Fruit fly (Drosophila melanogaster) Kc167 (cell line): ENCODE data around the gene CG3527.

Experiments used
- Myc ChIP-seq: fragments of >200 bp; optimal IDR thresholded peaks from 2 replicates; lab custom pipeline; 2017; ENCODE audit warnings: missing external identifiers
- Sin3A ChIP-seq: fragments of >200 bp; optimal IDR thresholded peaks from 2 replicates; lab custom pipeline; 2018; ENCODE audit warnings: missing external identifiers
- h ChIP-seq: fragments of >200 bp; optimal IDR thresholded peaks from 3 replicates; lab custom pipeline; 2018; ENCODE audit warnings: missing external identifiers
- insv ChIP-seq: fragments of >200 bp; optimal IDR thresholded peaks from 3 replicates; lab custom pipeline; 2018; ENCODE audit warnings: missing external identifiers
- psq ChIP-seq: fragments of >200 bp; optimal IDR thresholded peaks from 2 replicates; lab custom pipeline; 2017; ENCODE audit warnings: missing external identifiers
- ttk ChIP-seq: sonication (Bioruptor generic); optimal IDR thresholded peaks from 2 replicates; lab custom pipeline; 2017; ENCODE audit warnings: missing external identifiers

Gene CG3527

DNA sequence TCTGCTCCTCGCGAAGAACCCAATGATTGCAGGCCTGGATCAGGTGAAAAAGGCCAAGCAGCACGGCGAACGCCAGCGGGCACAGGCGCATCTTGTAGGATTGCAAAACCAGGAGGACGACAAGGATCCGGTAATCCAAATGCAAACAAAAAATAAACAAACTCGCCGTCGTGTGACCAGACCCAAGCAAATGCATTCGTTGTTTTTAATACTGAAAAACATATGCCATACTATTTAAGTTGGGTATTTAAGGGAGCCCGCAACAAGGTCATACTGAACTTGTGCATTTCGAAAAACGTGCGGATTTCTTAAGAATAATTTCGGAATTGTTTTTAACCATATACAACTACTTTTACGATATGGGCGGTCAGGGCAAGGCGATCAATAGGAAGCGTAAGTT is at the start of gene CG3527, which contains the start of gene CG11436:
TSS of gene CG3527 (plus strand) at position 257 of the 400 bp plus-strand sequence.
TSS of gene CG11436 (minus strand) at position 162 of the 400 bp plus-strand sequence.
- no peak for TF ChIP-seq psq (lab: Kevin White, UChicago)
- no peak for TF ChIP-seq Sin3A (lab: Kevin White, UChicago)
- no peak for TF ChIP-seq ttk (lab: Kevin White, UChicago)
- no peak for TF ChIP-seq Myc (lab: Kevin White, UChicago)
- no peak for TF ChIP-seq insv (lab: Kevin White, UChicago)
- TF ChIP-seq h (lab: Kevin White, UChicago) = no peak

DNA sequence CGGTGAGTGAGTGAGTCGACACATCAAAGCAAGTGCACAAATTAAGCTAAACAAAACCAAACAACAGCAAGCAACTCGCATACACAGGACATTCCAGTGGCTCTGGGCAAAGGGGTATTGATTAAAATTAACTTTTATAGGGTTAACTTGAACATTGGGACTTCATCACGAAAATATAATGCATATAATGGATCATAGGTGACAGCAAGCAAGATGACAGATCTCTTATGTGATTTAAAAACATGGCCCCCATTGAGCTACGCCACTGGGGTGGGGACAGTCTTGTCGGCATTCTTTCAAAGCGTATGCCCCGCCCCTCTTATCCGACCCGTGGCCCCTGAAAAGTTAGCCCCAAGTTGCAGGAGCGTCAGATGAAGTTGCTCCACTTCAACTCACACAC is 48.2 kb upstream of the CG3527 start:
- TF ChIP-seq psq (lab: Kevin White, UChicago) (no peak), h (lab: Kevin White, UChicago) (no peak)

DNA sequence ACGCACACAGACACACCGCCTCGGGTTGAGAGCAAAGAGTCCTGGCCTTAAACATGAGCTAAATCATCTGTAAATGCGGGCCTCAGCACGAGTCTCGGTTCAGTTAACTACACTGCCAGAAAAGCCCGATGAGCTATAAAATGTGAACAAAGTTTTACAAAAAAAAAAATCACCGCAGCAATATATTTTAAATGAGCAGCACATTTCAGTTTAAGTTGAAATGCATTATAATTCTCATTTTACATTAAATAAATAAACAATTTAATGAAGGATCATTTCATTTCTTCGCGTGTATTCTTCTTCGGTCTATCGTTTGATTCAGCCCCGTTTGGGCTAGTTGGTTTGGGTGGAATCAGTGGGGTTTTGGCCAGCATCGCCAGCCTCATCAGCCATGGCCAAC is 46.5 kb upstream of the CG3527 start:
- TF ChIP-seq psq (lab: Kevin White, UChicago) (no peak), Sin3A (lab: Kevin White, UChicago) (no peak), h (lab: Kevin White, UChicago) (no peak), Myc (lab: Kevin White, UChicago) (no peak), insv (lab: Kevin White, UChicago) (no peak), ttk (lab: Kevin White, UChicago) (no peak)

DNA sequence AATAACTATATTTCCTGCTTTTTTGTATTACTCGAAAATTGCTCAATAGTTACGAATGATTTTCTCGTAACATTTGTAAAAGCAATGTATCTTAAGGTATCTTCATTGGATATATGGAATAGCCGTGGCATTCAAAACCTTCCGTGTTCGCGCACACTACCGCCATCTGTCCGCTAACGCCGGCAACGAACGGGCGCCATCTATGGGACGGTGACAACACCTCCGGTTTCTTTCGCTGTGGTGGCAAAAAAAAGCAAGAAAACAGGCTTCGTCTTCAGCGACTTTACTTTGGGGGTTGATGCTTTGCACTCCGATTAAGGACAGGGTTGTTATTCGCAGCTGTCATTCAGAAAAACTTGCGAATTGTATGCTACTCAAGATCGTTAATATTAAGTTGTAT is 44.7 kb upstream of the CG3527 start:
- TF ChIP-seq Sin3A (lab: Kevin White, UChicago) (no peak), insv (lab: Kevin White, UChicago) (no peak), Myc (lab: Kevin White, UChicago) (no peak), h (lab: Kevin White, UChicago) (no peak), psq (lab: Kevin White, UChicago) (no peak), ttk (lab: Kevin White, UChicago) (no peak)

DNA sequence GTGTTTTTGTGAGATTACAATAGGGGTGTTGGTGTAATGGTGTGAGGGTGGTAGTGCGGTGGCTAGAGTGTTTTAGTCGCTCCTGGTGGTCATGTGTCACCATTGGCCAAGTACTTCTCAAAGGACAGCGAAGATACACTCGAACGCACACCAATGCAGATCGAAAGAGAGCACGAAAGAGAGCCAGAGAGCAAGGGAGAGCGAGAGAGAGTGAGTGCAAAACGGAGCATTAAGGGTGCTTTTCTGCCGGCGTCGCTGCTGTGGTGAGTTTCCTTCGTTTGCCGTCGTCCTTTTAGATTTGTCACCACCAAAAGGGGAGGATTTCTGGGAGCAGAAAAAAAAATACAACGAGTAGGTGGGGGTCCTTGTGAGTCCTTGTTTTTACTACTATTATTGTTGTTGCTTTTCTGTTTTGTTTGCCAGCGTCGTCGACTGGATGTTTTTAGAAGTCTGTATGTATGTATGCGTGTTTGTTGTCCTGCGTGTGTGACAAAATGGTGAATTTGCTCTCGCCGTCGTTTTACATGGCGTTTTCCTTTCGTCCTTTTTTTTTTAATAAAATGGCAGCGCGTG is 43.6 kb upstream of the CG3527 start:
- TF ChIP-seq h (lab: Kevin White, UChicago) (no peak), ttk (lab: Kevin White, UChicago) (no peak), insv (lab: Kevin White, UChicago) (no peak), Sin3A (lab: Kevin White, UChicago) (no peak)

DNA sequence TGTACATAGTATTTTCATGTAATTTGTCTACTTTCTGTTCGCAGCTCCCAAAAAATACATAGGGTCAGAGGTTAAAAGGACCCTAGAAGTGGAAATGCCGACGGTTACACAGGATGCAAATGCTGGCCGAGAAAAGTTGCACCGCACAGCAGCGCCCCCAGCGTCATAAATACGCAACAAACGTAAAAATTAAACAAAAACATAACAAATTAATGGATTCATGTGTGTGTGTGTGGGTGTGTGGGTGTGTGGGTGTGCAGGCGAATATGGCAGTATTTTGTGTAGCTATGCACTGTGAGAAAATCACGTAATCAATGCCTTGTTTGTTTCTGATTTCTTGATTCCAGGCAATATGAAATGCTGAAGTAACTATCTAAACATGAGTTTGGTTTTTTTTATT is 40.2 kb upstream of the CG3527 start:
- TF ChIP-seq ttk (lab: Kevin White, UChicago) (no peak), h (lab: Kevin White, UChicago) (no peak), Sin3A (lab: Kevin White, UChicago) (no peak), Myc (lab: Kevin White, UChicago) (no peak), psq (lab: Kevin White, UChicago) (no peak)

DNA sequence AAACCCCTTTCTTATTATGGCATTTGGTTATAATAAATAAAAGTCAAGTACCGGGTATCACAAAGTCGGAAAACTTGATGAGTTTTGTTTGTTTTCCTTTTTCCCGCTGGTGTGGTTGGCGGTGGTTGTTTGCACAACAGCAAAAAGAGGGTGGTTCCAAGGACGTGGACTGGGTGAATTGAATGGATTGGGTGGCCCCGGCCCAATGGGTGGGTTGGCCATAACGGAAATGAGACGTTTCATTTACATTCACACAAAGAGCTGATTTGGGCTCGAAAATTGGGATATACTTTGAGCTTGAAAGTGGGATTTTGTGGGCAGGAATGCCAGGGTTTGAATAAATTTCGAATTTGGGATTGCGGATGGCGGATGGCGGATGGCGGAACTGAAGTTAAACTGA is 30.9 kb upstream of the CG3527 start:
- TF ChIP-seq psq (lab: Kevin White, UChicago) (no peak), insv (lab: Kevin White, UChicago) (no peak), Sin3A (lab: Kevin White, UChicago) (no peak), ttk (lab: Kevin White, UChicago) (no peak), Myc (lab: Kevin White, UChicago) (no peak), h (lab: Kevin White, UChicago) (no peak)

DNA sequence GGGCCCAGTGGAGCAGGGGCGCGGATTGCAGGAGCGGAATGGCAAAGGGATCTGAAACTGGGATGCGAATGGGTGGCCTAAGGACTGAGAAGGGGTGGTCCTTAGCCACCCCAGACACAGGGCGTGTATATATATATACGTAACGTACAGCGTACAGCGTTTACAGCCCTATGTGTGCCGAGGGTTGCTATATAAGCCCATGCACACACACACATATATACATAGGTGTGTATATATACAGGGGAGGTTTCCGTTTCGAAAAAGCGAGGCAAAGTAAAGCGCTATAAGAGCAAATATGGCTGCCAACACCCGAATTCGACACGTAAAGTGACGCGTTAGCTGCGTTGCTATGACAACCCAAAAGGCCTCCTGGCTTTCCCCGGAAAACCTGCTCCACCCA is 25.0 kb upstream of the CG3527 start:
- TF ChIP-seq insv (lab: Kevin White, UChicago) (no peak), ttk (lab: Kevin White, UChicago) (no peak)

DNA sequence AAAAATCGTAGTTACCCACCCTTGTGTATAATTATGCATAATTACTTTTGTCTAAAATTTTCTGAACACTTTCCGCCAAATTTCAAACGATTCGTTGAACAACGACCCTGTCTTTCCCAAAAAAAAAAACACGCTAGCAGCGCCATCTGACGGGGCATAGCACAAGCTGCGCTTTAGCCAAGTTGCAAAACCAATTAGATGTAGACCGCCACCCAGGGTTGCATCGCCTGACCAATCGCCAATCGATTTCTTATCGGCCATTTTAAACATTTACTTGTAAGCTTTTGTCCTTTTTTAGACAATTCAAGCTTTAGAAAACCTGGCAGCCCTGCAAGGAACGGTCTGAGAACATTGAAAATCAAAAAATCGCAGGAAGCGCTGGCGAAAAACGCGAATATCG is 21.9 kb upstream of the CG3527 start, which contains the start of gene CG3556:
TSS of gene CG3556 (plus strand) at position 323 of the 400 bp plus-strand sequence.
- no peak for TF ChIP-seq psq (lab: Kevin White, UChicago)
- TF ChIP-seq h (lab: Kevin White, UChicago) = no peak
- no peak for TF ChIP-seq insv (lab: Kevin White, UChicago)
- no peak for TF ChIP-seq Myc (lab: Kevin White, UChicago)
- no peak for TF ChIP-seq ttk (lab: Kevin White, UChicago)
- TF ChIP-seq Sin3A (lab: Kevin White, UChicago) = no peak

DNA sequence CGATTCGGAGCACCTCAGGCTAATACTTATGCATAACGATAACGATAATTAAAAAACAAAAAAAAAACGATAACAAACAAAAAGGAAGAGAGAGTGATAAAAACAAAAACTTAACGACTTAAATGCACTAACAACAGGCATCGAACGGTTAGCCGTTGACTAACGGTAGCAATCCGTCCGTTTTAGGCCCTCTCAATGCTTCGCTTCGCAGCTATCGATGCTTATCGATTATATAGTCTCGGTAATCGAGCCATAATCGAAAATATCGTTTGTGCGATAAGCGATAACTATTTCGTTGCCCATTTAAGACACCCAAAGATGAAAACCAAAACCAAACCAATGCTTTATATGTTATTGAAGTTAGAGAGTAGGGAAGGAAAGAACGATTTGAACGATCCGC is 17.8 kb upstream of the CG3527 start:
- no peak for TF ChIP-seq Sin3A (lab: Kevin White, UChicago)
- TF ChIP-seq insv (lab: Kevin White, UChicago) = no peak

DNA sequence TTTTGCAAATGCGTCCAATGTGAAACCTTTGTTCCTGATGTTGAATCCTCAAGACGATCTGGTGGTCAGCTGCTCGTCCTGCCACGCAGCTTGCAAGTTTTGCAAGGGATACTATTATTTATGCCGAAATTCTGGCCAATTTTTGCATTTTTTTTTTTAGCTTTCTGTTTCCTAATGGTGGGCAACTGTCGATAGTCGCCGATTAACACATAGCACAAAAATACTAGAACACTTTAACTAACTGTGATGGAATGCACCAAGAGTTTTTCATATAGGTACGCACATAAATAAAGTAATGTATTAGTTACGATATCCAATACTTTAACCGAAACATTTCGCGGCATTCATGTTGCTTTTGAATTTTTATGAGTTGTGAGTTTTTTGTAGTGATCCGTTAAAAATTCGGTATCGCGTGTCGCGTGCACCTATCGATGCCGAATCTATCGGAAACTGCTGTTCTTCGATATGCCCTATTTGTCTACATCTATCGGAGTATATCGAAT is 11.3 kb upstream of the CG3527 start, which contains the start of the genes rb and CHOp24:
TSS of gene rb (minus strand) at position 197 of the 503 bp plus-strand sequence.
TSS of gene CHOp24 (plus strand) at position 479 of the 503 bp plus-strand sequence.
- TF ChIP-seq insv (lab: Kevin White, UChicago) (no peak), psq (lab: Kevin White, UChicago) (no peak), Myc (lab: Kevin White, UChicago) (no peak), h (lab: Kevin White, UChicago) (no peak), ttk (lab: Kevin White, UChicago) (no peak), Sin3A (lab: Kevin White, UChicago) (no peak)

DNA sequence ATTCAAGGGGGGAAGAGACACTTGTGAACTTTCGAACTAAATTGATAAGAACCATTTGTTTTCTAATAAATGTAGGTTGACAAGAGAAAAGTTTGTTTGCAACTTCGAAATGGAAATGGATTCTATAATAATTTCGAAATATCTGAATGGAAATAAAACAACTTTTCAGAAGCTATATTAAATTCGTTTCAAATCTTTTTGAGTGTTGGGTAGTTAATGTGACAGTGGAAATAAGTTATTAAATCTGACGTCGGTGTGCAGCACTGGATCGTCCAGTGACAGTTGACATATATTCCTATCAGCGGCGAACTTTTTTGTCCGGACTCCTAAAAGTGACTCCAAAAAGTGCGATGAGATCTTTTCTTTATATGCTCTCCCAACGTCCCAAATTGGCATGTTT is 9.4 kb upstream of the CG3527 start, which contains the start of gene CG3568:
TSS of gene CG3568 (plus strand) at position 278 of the 400 bp plus-strand sequence.
- TF ChIP-seq h (lab: Kevin White, UChicago) (no peak), ttk (lab: Kevin White, UChicago) (no peak), Sin3A (lab: Kevin White, UChicago) (no peak), psq (lab: Kevin White, UChicago) (no peak), insv (lab: Kevin White, UChicago) (no peak), Myc (lab: Kevin White, UChicago) (no peak)
